Worm (Caenorhabditis elegans): ENCODE results near the gene selt-1.2.

DNA sequence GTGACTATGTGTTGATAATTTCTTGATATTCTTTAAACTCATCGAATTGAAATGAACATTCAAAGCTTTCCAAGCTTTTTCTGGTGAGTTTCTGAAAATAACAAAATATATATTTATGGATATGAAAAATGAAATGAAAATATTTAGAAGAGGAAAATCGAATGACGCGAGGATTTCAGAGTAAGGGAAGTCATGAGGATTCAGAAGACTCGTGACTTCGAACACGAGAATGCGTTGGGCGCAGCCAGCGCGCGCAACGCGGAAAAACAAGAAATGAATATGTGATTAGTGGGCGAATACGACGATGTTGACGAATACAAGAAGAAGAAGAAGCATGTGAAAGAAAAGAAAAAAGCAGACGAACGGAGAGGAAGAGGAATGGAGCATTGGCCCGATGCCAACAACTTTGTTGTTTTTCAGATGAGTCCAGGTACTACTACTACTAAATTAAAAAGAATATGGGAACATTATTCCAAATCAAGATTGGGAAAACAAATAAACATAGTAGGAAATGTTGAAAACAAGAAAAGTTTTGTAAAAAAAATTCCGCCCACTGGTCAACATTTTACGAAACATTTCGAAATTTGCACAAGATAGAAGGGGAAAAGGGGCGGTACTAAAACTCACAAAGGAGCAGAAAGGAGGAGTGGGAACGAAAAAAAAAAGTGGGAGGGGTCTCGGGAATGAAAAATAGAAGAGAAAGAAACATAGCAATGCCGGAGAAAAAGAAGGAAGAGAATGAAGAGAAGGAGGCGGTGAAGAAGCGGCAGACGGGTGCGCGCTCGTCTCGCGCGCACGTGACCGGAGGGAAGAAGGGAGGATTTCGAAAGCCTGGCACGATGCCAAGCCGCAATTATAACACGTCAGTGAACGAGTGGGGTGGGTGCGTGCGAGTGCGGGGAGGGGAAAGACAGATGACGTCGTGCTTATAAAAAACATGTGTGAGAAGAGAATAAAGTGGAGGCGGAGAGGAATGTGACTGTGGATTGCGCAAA is 31.7 kb downstream of the selt-1.2 start:
- TF ChIP-seq F13C5.2 (tag; optimal IDR thresholded peaks at IDR 0.05) (peak; percentile 28), flt-1 (GFP tag; IDR thresholded peaks at IDR 0.05) (no peak), ceh-36 (tag; optimal IDR thresholded peaks at IDR 0.05) (no peak), ama-1 (optimal IDR thresholded peaks at IDR 0.05) (no peak), aly-1 (tag; optimal IDR thresholded peaks at IDR 0.05) (no peak), pes-1 (GFP tag; IDR thresholded peaks at IDR 0.05) (no peak), sea-1 (GFP tag; conservative IDR thresholded peaks at IDR 0.05) (no peak)
